Worm (Caenorhabditis elegans): ENCODE data around the gene Y45F3A.4.

The Y45F3A.4 gene

DNA sequence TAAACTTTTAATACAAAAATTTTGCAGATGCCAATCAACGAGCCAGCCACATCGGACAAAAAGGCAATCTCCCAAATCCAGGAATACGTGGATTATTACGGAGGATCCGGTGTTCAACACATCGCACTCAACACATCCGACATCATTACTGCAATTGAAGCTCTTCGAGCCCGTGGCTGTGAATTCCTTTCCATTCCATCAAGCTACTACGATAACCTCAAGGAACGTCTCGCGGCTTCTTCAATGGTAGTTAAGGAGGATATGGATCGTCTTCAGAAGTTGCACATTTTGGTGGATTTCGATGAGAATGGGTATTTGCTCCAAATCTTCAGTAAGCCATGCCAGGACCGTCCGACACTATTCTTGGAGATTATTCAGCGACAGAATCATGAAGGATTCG, 38.2 kb downstream of the Y45F3A.4 start:
- TF ChIP-seq dao-5 (tag; optimal IDR thresholded peaks at IDR 0.05) = no peak
- TF ChIP-seq him-1 (tag; optimal IDR thresholded peaks at IDR 0.05) = no peak
- no peak for TF ChIP-seq W03F9.2 (tag; optimal IDR thresholded peaks at IDR 0.05)

ce11 chrIII:10536087-10536723, 39.0 kb downstream of the Y45F3A.4 start:
- no peak for TF ChIP-seq W03F9.2 (tag; optimal IDR thresholded peaks at IDR 0.05)
- no peak for TF ChIP-seq him-1 (tag; optimal IDR thresholded peaks at IDR 0.05)
- TF ChIP-seq dao-5 (tag; optimal IDR thresholded peaks at IDR 0.05) = no peak

ce11 chrIII:10535226-10535625, 40.0 kb downstream of the Y45F3A.4 start, which contains the start of gene hpd-1:
TSS of gene hpd-1 (plus strand) at chrIII:10535526.
- TF ChIP-seq him-1 (tag; optimal IDR thresholded peaks at IDR 0.05) = no peak
- TF ChIP-seq W03F9.2 (tag; optimal IDR thresholded peaks at IDR 0.05) = no peak
- no peak for TF ChIP-seq dao-5 (tag; optimal IDR thresholded peaks at IDR 0.05)

ce11 chrIII:10534191-10534590, 41.0 kb downstream of the Y45F3A.4 start:
- TF ChIP-seq dao-5 (tag; optimal IDR thresholded peaks at IDR 0.05) (no peak), W03F9.2 (tag; optimal IDR thresholded peaks at IDR 0.05) (no peak), him-1 (tag; optimal IDR thresholded peaks at IDR 0.05) (no peak)

ce11 chrIII:10533310-10533709, 41.9 kb downstream of the Y45F3A.4 start:
- no peak for TF ChIP-seq him-1 (tag; optimal IDR thresholded peaks at IDR 0.05)

DNA sequence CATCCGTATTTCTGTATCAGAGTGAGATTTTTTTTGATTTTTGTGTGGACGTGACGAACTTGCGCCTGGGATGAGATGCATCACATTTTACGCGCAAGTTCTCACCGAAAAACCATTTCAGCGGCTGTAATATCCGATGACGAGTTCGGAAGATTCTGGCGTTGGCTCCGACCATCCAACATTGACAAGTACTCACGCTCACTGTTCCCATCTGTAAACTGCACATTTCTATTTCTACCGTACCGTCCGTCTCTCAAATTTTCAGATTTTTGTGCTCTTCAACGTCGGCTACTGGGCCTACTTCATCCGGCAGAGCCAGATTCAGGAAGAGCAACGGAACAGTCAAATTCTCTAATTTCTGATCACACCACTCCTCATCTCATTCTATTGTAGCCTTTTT, 47.8 kb downstream of the Y45F3A.4 start:
- TF ChIP-seq dao-5 (tag; optimal IDR thresholded peaks at IDR 0.05) (no peak), him-1 (tag; optimal IDR thresholded peaks at IDR 0.05) (no peak), W03F9.2 (tag; optimal IDR thresholded peaks at IDR 0.05) (no peak)

DNA sequence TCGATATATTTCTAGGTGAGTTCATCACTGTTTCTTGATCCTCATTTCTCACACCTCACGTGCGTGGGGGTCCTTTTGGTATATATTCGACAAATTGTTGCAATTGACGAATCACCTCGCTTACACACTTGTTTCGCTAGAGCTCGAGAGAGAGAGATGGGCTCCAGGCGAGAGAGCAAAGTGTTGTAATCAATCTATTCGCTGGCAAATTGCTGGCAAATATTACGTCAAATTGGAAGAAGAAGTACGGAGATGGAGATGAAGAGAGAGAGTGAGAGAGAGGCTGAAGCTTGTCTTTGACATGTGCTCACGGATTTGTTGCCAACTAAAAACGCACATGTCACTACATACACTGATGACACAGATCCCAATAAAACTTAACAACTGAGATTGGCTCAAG, 49.3 kb downstream of the Y45F3A.4 start:
- TF ChIP-seq dao-5 (tag; optimal IDR thresholded peaks at IDR 0.05) (no peak), W03F9.2 (tag; optimal IDR thresholded peaks at IDR 0.05) (no peak), him-1 (tag; optimal IDR thresholded peaks at IDR 0.05) (no peak)

DNA sequence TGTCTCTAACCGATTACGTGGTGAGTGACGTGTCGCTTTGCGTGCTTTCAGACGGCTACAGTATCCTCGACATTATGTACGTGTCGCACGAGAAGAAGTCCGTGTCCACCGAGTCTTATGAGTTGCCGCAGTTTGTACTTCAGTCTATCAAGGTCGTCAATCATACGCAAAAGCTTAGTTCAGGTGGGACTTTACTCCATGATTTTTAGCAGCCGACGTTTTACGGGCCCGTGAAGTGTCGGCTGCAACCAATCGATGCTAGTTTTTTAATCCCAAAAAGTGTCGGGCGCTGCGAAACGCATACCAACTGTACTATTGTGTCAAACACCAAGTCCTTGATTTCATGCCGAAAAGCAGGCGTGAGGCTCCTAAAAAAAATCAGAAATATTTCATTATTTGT, 50.4 kb downstream of the Y45F3A.4 start:
- no peak for TF ChIP-seq dao-5 (tag; optimal IDR thresholded peaks at IDR 0.05)
- no peak for TF ChIP-seq him-1 (tag; optimal IDR thresholded peaks at IDR 0.05)
- no peak for TF ChIP-seq W03F9.2 (tag; optimal IDR thresholded peaks at IDR 0.05)

DNA sequence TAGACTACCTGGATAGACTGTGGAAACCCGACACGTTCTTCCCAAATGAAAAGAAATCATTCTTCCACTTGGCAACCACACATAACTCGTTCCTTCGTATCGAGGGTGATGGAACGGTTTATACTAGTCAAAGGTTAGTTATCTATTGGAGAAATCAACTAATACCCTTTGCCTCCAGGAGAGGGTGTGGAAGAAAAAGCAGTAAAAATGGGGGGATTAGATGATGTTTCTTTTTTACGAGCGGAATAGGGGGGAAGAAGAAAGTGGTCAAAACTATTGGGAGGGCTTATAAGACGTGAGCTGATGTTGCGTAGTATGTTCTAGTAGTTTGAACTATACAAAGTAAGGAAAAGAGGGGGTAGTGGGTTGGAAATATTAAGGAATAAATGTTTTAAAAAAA, 52.2 kb downstream of the Y45F3A.4 start:
- no peak for TF ChIP-seq W03F9.2 (tag; optimal IDR thresholded peaks at IDR 0.05)
- TF ChIP-seq dao-5 (tag; optimal IDR thresholded peaks at IDR 0.05) = no peak
- no peak for TF ChIP-seq him-1 (tag; optimal IDR thresholded peaks at IDR 0.05)

All from whole organism, L4/young adult.